Fruit fly (Drosophila melanogaster) whole organism, adult: ENCODE results near the gene ome.

Experiments
- CG14711 ChIP-seq: fragments of 200-800 bp; sonication (Bioruptor generic); optimal IDR thresholded peaks from 2 replicates; lab custom pipeline; 2018; ENCODE audit warnings: missing biosample characterization, mild to moderate bottlenecking, missing genetic modification characterization, moderate library complexity
- CG1620 ChIP-seq: fragments of 200-800 bp; sonication (Bioruptor generic); optimal IDR thresholded peaks from 2 replicates; lab custom pipeline; 2016; ENCODE audit warnings: missing biosample characterization, missing genetic modification characterization
- cic ChIP-seq: fragments of 200-800 bp; sonication (Bioruptor generic); optimal IDR thresholded peaks from 2 replicates; lab custom pipeline; 2017; ENCODE audit warnings: missing biosample characterization, mild to moderate bottlenecking, missing genetic modification characterization, moderate library complexity
- toe ChIP-seq: fragments of 200-800 bp; sonication (Bioruptor generic); optimal IDR thresholded peaks from 2 replicates; lab custom pipeline; 2016; ENCODE audit warnings: missing biosample characterization, missing genetic modification characterization

DNA sequence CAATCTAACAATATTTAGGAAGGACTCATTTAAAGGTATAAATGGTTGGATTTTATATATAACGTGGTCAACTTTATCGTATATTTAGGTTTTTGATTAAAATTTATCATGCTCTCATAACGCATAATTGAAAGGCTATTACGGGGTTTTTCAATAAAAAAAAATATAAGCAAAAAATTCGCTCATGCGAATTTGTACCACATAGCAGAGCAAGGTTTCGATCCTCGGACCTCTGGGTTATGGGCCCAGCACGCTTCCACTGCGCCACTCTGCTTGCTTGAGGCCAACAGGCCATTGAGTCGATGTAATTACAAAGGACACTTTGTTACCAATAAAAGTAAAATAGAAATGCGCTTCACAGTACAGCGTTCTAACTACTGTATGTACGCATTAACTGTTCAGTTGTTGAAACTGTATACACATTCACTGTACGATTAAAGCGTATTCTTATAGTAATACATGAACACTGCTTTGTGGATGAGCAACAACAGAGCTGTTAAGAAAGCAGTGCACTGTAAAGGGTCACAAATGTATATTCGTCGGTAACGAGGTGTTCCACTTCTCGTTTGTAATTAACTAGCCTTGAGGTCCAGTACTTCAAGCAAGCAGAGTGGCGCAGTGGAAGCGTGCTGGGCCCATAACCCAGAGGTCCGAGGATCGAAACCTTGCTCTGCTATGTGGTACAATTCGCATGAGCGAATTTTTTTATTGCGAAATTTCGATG is 1.3 kb downstream of the ome start:
- TF ChIP-seq CG14711 (tag; lab: Kevin White, UChicago): no peak
- no peak for TF ChIP-seq CG1620 (GFP tag; lab: Kevin White, UChicago)
- TF ChIP-seq cic: peak; percentile 14
- TF ChIP-seq toe (GFP tag; lab: Kevin White, UChicago): no peak
